ENCODE assay signal across 4 fruit fly cellular contexts in the genomic region with DNA sequence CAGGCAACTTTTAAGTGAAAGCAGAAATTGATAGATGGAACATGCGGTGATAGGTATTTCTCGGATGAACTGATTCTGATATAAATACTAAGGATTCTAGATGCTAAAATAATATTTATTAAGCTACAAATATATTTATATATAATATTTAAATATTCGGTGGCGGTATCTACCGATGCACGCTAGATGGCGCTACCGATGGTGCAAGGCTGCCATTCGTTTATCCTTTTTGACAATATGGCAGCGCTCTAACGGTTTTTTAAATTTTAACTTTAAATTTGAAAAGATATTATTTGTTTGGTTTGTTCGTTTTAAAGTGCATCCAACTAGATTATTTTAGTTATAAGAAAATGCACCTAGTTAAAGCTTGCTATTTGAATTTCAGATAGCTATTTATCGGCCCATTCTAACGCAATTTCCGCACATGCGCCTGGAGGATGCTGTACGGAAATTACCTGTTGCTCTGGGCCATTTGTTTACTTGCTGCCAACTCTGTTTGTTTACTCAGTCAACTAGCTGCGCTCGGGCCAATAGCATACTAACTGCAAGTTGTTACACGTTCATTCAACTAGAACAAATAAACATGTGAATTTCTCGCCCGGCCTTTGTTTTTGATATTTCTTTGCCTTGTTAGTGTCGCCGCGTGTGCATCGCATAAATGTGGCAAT.
A peak's percentile ranks its signal among the peaks of the same experiment; 100 is the strongest.
TF ChIP-seq lines count a peak whose summit lies in the region.

A gene (minus strand): TSS at position 28 of the 668 bp plus-strand sequence.

- TF ChIP-seq CTCF in whole organism, embryonic (GFP tag; optimal IDR thresholded peaks at IDR 0.05; lab: Kevin White, UChicago): peak; percentile 95

TF ChIP-seq in whole organism, adult, 20 proteins besides CTCF, POLR2A, EP300 and RAD21:
- TF ChIP-seq CG12768 (GFP tag; optimal IDR thresholded peaks at IDR 0.05; lab: Kevin White, UChicago) (no peak), CG7045 (GFP tag; optimal IDR thresholded peaks at IDR 0.05; lab: Kevin White, UChicago) (peak; percentile 64), CG33017 (tag; optimal IDR thresholded peaks at IDR 0.05; lab: Kevin White, UChicago) (no peak), Hr96 (GFP tag; optimal IDR thresholded peaks at IDR 0.05; lab: Kevin White, UChicago) (peak; percentile 26), CG14711 (tag; optimal IDR thresholded peaks at IDR 0.05; lab: Kevin White, UChicago) (no peak), CG5204 (GFP tag; optimal IDR thresholded peaks at IDR 0.05; lab: Kevin White, UChicago) (no peak), Crg-1 (GFP tag; optimal IDR thresholded peaks at IDR 0.05; lab: Kevin White, UChicago) (no peak), kay (GFP tag; lab: Kevin White, UChicago; ENCODE audit: borderline replicate concordance) (peak; percentile 11), pad (GFP tag; optimal IDR thresholded peaks at IDR 0.05; lab: Kevin White, UChicago) (no peak), cnc (optimal IDR thresholded peaks at IDR 0.05; lab: Kevin White, UChicago) (no peak), Mnt (GFP tag; optimal IDR thresholded peaks at IDR 0.05; lab: Kevin White, UChicago) (no peak), tj (GFP tag; optimal IDR thresholded peaks at IDR 0.05; lab: Kevin White, UChicago) (no peak), toe (GFP tag; optimal IDR thresholded peaks at IDR 0.05; lab: Kevin White, UChicago) (peak; percentile 36), cic (GFP tag; optimal IDR thresholded peaks at IDR 0.05; lab: Kevin White, UChicago) (peak; percentile 80), Clk (GFP tag; optimal IDR thresholded peaks at IDR 0.05; lab: Kevin White, UChicago) (no peak)

TF ChIP-seq in whole organism, embryonic, 481 proteins besides CTCF, POLR2A, EP300 and RAD21 (continues in another document):
- peak; percentile 55 for TF ChIP-seq slbo (GFP tag; IDR thresholded peaks at IDR 0.05; lab: Robert Waterston, UW)
- no peak for TF ChIP-seq cato (GFP tag; optimal IDR thresholded peaks at IDR 0.05; lab: Kevin White, UChicago; ENCODE audit: borderline replicate concordance)
- TF ChIP-seq crc (GFP tag; optimal IDR thresholded peaks at IDR 0.05; lab: Kevin White, UChicago): no peak
- TF ChIP-seq cad (GFP tag; optimal IDR thresholded peaks at IDR 0.05; lab: Kevin White, UChicago): no peak
- no peak for TF ChIP-seq CG13894 (tag; optimal IDR thresholded peaks at IDR 0.05; lab: Kevin White, UChicago)
- TF ChIP-seq CG10267 (tag; optimal IDR thresholded peaks at IDR 0.05; lab: Kevin White, UChicago): peak; percentile 29
- TF ChIP-seq nmo (GFP tag; optimal IDR thresholded peaks at IDR 0.05; lab: Kevin White, UChicago): peak; percentile 28
- TF ChIP-seq Meics (GFP tag; optimal IDR thresholded peaks at IDR 0.05; lab: Kevin White, UChicago): peak; percentile 23
- TF ChIP-seq stwl (tag; optimal IDR thresholded peaks at IDR 0.05; lab: Kevin White, UChicago): peak; percentile 36
- TF ChIP-seq CG11085 (GFP tag; IDR thresholded peaks at IDR 0.05; lab: Robert Waterston, UW): no peak
- peak; percentile 6 for TF ChIP-seq zen (tag; optimal IDR thresholded peaks at IDR 0.05; lab: Kevin White, UChicago)
- no peak for TF ChIP-seq ab (GFP tag; optimal IDR thresholded peaks at IDR 0.05; lab: Kevin White, UChicago)
- TF ChIP-seq D19B (GFP tag; optimal IDR thresholded peaks at IDR 0.05; lab: Kevin White, UChicago): no peak
- no peak for TF ChIP-seq Gsc (GFP tag; IDR thresholded peaks at IDR 0.05; lab: Robert Waterston, UW)
- peak; percentile 46; the same call in 1 of the 2 replicates for TF ChIP-seq CG9932 (GFP tag; IDR thresholded peaks at IDR 0.05; lab: Robert Waterston, UW)
- 0 out of 2 replicates have a peak, but pooled peaks have one; percentile 24 for TF ChIP-seq CG10959 (GFP tag; IDR thresholded peaks at IDR 0.05; lab: Robert Waterston, UW)
- TF ChIP-seq CG2116 (GFP tag; optimal IDR thresholded peaks at IDR 0.05; lab: Kevin White, UChicago): peak; percentile 42
- TF ChIP-seq Lhr (GFP tag; optimal IDR thresholded peaks at IDR 0.05; lab: Kevin White, UChicago): peak; percentile 55
- TF ChIP-seq BEAF-32 (GFP tag; optimal IDR thresholded peaks at IDR 0.05; lab: Kevin White, UChicago): peak; percentile 22
- peak; percentile 91 for TF ChIP-seq ewg (GFP tag; optimal IDR thresholded peaks at IDR 0.05; lab: Kevin White, UChicago)
- TF ChIP-seq Sry-β (GFP tag; optimal IDR thresholded peaks at IDR 0.05; lab: Kevin White, UChicago): no peak
- no peak for TF ChIP-seq kay (GFP tag; optimal IDR thresholded peaks at IDR 0.05; lab: Kevin White, UChicago)
- TF ChIP-seq gcm2 (GFP tag; optimal IDR thresholded peaks at IDR 0.05; lab: Kevin White, UChicago): no peak

TF ChIP-seq in whole organism, prepupa, 60 proteins besides CTCF, POLR2A, EP300 and RAD21:
- TF ChIP-seq esn (GFP tag; optimal IDR thresholded peaks at IDR 0.05; lab: Kevin White, UChicago) (peak; percentile 1), Eip75B (GFP tag; optimal IDR thresholded peaks at IDR 0.05; lab: Kevin White, UChicago) (no peak), CG31627 (GFP tag; optimal IDR thresholded peaks at IDR 0.05; lab: Kevin White, UChicago) (peak; percentile 6)

TF ChIP-seq in whole organism, pupa, 21 proteins besides CTCF, POLR2A, EP300 and RAD21:
- TF ChIP-seq CG15710 (tag; optimal IDR thresholded peaks at IDR 0.05; lab: Kevin White, UChicago) (no peak), CG12605 (GFP tag; IDR thresholded peaks at IDR 0.05; lab: Robert Waterston, UW) (peak; percentile 63; the same call in 1 of the 2 replicates)
